Worm (Caenorhabditis elegans) whole organism, midembryonic: ENCODE measurements around the gene daf-19.

Experiments
- T22C8.4 ChIP-seq: fragments of 200-800 bp; sonication (Bioruptor generic); IDR thresholded peaks from 2 replicates; pipeline ENCODE4 v1.3.6; 2022; ENCODE audit warnings: missing genetic modification characterization, missing compliant biosample characterization
- cog-1 ChIP-seq: sonication (generic microtip); optimal IDR thresholded peaks from 2 replicates; lab custom pipeline; 2016; ENCODE audit warnings: missing genetic modification characterization, missing compliant biosample characterization
- flt-1 ChIP-seq: fragments of 200-800 bp; sonication (Bioruptor generic); IDR thresholded peaks from 2 replicates; pipeline ENCODE4 v1.3.6; 2022; ENCODE audit warnings: missing genetic modification characterization, missing compliant biosample characterization
- ref-1 ChIP-seq: fragments of 200-800 bp; sonication (Bioruptor generic); conservative IDR thresholded peaks from 2 replicates; pipeline ENCODE4 v1.3.6; 2022; ENCODE audit warnings: missing genetic modification reagents, missing genetic modification characterization, missing compliant biosample characterization

- TF ChIP-seq T22C8.4 (no peak), flt-1 (GFP tag; lab: Robert Waterston, UW) (no peak), ref-1 (GFP tag; lab: Robert Waterston, UW) (no peak), cog-1 (tag; lab: Kevin White, UChicago) (no peak)
These were observed 5.0 kb downstream of the daf-19 start for ce11 chrII:10164137-10164536.
